Worm (Caenorhabditis elegans) whole organism, L2 larva: ENCODE data around the gene ZK673.2.
A peak's percentile ranks its signal among the peaks of the same experiment; 100 is the strongest.

ENCODE experiments used
- C34F6.9 ChIP-seq: fragments of 150-350 bp; optimal IDR thresholded peaks from 2 replicates; lab custom pipeline; 2014; ENCODE audit warnings: missing biosample characterization, missing genetic modification characterization
- R02D3.7 ChIP-seq: fragments of 150-350 bp; optimal IDR thresholded peaks from 2 replicates; lab custom pipeline; 2014; ENCODE audit warnings: missing biosample characterization, missing genetic modification characterization
- ZK546.5 ChIP-seq: sonication (generic microtip); optimal IDR thresholded peaks from 2 replicates; lab custom pipeline; 2017; ENCODE audit warnings: missing biosample characterization, missing genetic modification characterization
- alr-1 ChIP-seq: fragments of 150-350 bp; optimal IDR thresholded peaks from 2 replicates; lab custom pipeline; 2014; ENCODE audit warnings: missing biosample characterization, missing genetic modification characterization
- aly-2 ChIP-seq: fragments of 150-350 bp; optimal IDR thresholded peaks from 2 replicates; lab custom pipeline; 2014; ENCODE audit warnings: missing biosample characterization, missing genetic modification characterization
- ama-1 ChIP-seq: fragments of 150-350 bp; optimal IDR thresholded peaks from 2 replicates; lab custom pipeline; 2018; ENCODE audit warnings: inconsistent platforms
- blmp-1 ChIP-seq: sonication (generic microtip); optimal IDR thresholded peaks from 2 replicates; lab custom pipeline; 2017; ENCODE audit warnings: missing genetic modification characterization, mild to moderate bottlenecking, missing compliant biosample characterization, antibody characterized with exemption, moderate library complexity; ENCODE audit not compliant: insufficient read depth
- ceh-16 ChIP-seq: fragments of 150-350 bp; optimal IDR thresholded peaks from 2 replicates; lab custom pipeline; 2014; ENCODE audit warnings: missing biosample characterization, missing genetic modification characterization
- crh-2 ChIP-seq: sonication (generic microtip); optimal IDR thresholded peaks from 2 replicates; lab custom pipeline; 2017; ENCODE audit warnings: missing biosample characterization, missing genetic modification characterization
- egl-27 ChIP-seq: sonication (generic microtip); optimal IDR thresholded peaks from 3 replicates; lab custom pipeline; 2017; ENCODE audit warnings: missing biosample characterization, missing genetic modification reagents, missing genetic modification characterization
- elt-1 ChIP-seq: fragments of 150-350 bp; optimal IDR thresholded peaks from 2 replicates; lab custom pipeline; 2014; ENCODE audit warnings: missing biosample characterization, missing genetic modification characterization
- fos-1 ChIP-seq: fragments of 150-350 bp; optimal IDR thresholded peaks from 2 replicates; lab custom pipeline; 2014; ENCODE audit warnings: missing biosample characterization, missing genetic modification characterization
- gmeb-1 ChIP-seq: fragments of 150-350 bp; optimal IDR thresholded peaks from 2 replicates; lab custom pipeline; 2014; ENCODE audit warnings: missing biosample characterization, missing genetic modification characterization
- lin-11 ChIP-seq: fragments of 150-350 bp; sonication (generic microtip); optimal IDR thresholded peaks from 2 replicates; lab custom pipeline; 2014; ENCODE audit warnings: missing biosample characterization, missing genetic modification characterization, inconsistent platforms, mixed read lengths
- lin-13 ChIP-seq: fragments of 150-350 bp; optimal IDR thresholded peaks from 2 replicates; lab custom pipeline; 2014; ENCODE audit warnings: missing biosample characterization, missing genetic modification reagents, missing genetic modification characterization
- lin-39 ChIP-seq: fragments of 150-350 bp; optimal IDR thresholded peaks from 2 replicates; lab custom pipeline; 2014; ENCODE audit warnings: missing biosample characterization, missing genetic modification reagents, missing genetic modification characterization
- lsy-2 ChIP-seq, 2 experiments: fragments of 150-350 bp in 1 of 2; sonication (generic microtip) in 1 of 2; optimal IDR thresholded peaks; 2 replicates each; lab custom pipeline; 2014 to 2017; ENCODE audit warnings: missing biosample characterization in 2 of 2, missing genetic modification characterization in 2 of 2
- mab-5 ChIP-seq: fragments of 150-350 bp; optimal IDR thresholded peaks from 2 replicates; lab custom pipeline; 2014; ENCODE audit warnings: missing biosample characterization, missing genetic modification characterization
- mbf-1 ChIP-seq: sonication (generic microtip); optimal IDR thresholded peaks from 2 replicates; lab custom pipeline; 2017; ENCODE audit warnings: missing biosample characterization, missing genetic modification characterization
- mdl-1 ChIP-seq, 2 experiments: fragments of 150-350 bp in 1 of 2; sonication (generic microtip) in 1 of 2; optimal IDR thresholded peaks; 2 replicates each; lab custom pipeline; 2017; ENCODE audit warnings: missing biosample characterization in 2 of 2, missing genetic modification characterization in 2 of 2
- nhr-11 ChIP-seq: fragments of 150-350 bp; optimal IDR thresholded peaks from 2 replicates; lab custom pipeline; 2014; ENCODE audit warnings: missing biosample characterization, missing genetic modification characterization
- nhr-12 ChIP-seq: fragments of 150-350 bp; optimal IDR thresholded peaks from 2 replicates; lab custom pipeline; 2014; ENCODE audit warnings: missing biosample characterization, missing genetic modification characterization
- nhr-129 ChIP-seq: fragments of 150-350 bp; optimal IDR thresholded peaks from 2 replicates; lab custom pipeline; 2014; ENCODE audit warnings: missing biosample characterization, missing genetic modification characterization
- nhr-21 ChIP-seq: fragments of 150-350 bp; optimal IDR thresholded peaks from 2 replicates; lab custom pipeline; 2014; ENCODE audit warnings: missing biosample characterization, missing genetic modification characterization
- nhr-23 ChIP-seq: fragments of 150-350 bp; optimal IDR thresholded peaks from 2 replicates; lab custom pipeline; 2014; ENCODE audit warnings: missing biosample characterization, missing genetic modification reagents, missing genetic modification characterization
- nhr-237 ChIP-seq: fragments of 150-350 bp; optimal IDR thresholded peaks from 2 replicates; lab custom pipeline; 2014; ENCODE audit warnings: missing biosample characterization, missing genetic modification characterization
- nhr-25 ChIP-seq: fragments of 150-350 bp; sonication (generic microtip); optimal IDR thresholded peaks from 3 replicates; lab custom pipeline; 2014; ENCODE audit warnings: missing biosample characterization, missing genetic modification characterization
- sem-4 ChIP-seq: fragments of 150-350 bp; optimal IDR thresholded peaks from 2 replicates; lab custom pipeline; 2014; ENCODE audit warnings: missing biosample characterization, missing genetic modification reagents, missing genetic modification characterization
- skn-1 ChIP-seq: sonication (generic microtip); optimal IDR thresholded peaks from 2 replicates; lab custom pipeline; 2017; ENCODE audit warnings: missing biosample characterization, missing genetic modification characterization
- sma-9 ChIP-seq, 2 experiments: fragments of 150-350 bp in 1 of 2; sonication (generic microtip) in 1 of 2; optimal IDR thresholded peaks; 2 replicates each; lab custom pipeline; 2014 to 2016; ENCODE audit warnings: missing genetic modification characterization in 2 of 2, mild to moderate bottlenecking in 1 of 2, missing biosample characterization in 1 of 2, missing compliant biosample characterization in 1 of 2, missing genetic modification reagents in 1 of 2, moderate library complexity in 1 of 2
- snpc-4 ChIP-seq: fragments of 150-350 bp; optimal IDR thresholded peaks from 2 replicates; lab custom pipeline; 2014; ENCODE audit warnings: missing biosample characterization, missing genetic modification characterization
- unc-39 ChIP-seq: fragments of 150-350 bp; optimal IDR thresholded peaks from 2 replicates; lab custom pipeline; 2014; ENCODE audit warnings: missing biosample characterization, missing genetic modification characterization
- unc-62 ChIP-seq: fragments of 150-350 bp; optimal IDR thresholded peaks from 2 replicates; lab custom pipeline; 2014; ENCODE audit warnings: missing biosample characterization, missing genetic modification reagents, missing genetic modification characterization
- zag-1 ChIP-seq: fragments of 150-350 bp; optimal IDR thresholded peaks from 2 replicates; lab custom pipeline; 2014; ENCODE audit warnings: missing biosample characterization, missing genetic modification characterization
- ztf-1 ChIP-seq: fragments of 200-800 bp; sonication (Bioruptor generic); conservative IDR thresholded peaks from 2 replicates; pipeline ENCODE4 v1.3.6; 2022; ENCODE audit warnings: missing genetic modification characterization, missing compliant biosample characterization
- ztf-11 ChIP-seq: sonication (generic microtip); optimal IDR thresholded peaks from 2 replicates; lab custom pipeline; 2017; ENCODE audit warnings: missing biosample characterization, missing genetic modification characterization
- ztf-4 ChIP-seq: fragments of 150-350 bp; optimal IDR thresholded peaks from 2 replicates; lab custom pipeline; 2014; ENCODE audit warnings: missing biosample characterization, missing genetic modification characterization

ZK673.2 gene

DNA sequence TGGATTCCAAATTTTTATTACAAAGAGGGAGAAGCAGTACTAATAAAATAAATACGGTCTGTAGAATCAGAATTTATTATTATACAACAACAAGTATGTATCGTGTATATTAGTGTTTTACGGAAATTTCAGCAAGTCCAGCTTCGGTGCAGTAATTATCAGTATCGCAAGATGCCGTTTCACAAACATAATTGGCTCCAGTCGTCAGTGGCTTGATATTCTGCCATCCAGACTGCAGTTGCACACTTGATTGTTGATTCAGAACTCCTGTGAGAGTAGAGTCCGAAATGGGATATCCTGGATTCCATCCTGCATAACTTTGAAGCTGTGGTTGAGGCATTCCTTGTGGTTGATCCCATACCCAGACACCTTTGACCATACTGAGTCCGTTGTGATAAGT, 32.0 kb downstream of the ZK673.2 start:
- no peak for TF ChIP-seq mab-5 (tag; lab: Kevin White, UChicago)

DNA sequence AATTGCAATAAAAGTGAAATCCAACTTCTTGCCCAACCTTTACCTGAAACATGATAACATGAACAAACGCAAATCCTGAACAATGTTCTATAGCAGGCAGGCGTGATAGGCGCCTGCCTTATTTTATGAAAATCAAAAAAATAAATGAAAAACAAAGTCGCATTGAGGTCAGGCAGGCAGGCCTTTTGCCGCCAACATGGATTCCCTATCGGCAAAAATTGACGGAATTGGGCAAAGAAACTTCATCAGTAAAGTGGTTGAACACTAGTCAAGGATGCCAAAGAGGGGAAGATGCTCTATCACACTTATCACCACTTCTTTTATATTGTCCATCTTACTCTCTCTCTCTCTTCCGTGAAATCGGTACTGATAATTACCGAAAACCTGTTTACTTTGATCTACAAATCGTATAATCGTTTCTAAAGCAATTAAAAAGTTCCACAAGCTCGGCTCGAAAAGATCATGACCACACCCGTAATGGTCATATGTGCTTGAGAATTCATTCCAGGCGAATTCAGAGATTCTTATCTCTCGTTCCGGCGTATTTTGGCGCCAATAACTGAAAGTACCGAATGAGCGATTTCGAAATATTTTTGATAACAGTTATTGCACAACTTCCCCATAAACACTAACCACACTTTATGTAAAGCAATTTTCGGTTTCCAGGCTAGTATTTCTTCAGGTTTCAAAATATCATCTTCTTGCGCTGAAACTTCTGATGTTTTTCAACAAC, 33.9 kb downstream of the ZK673.2 start, which contains the start of the genes clec-60 and ZK666.11:
TSS of gene clec-60 (minus strand) at position 51 of the 733 bp plus-strand sequence.
TSS of gene ZK666.11 (plus strand) at position 699 of the 733 bp plus-strand sequence.
- TF ChIP-seq fos-1 (tag; lab: Kevin White, UChicago), result peak; percentile 28
- no peak for TF ChIP-seq gmeb-1 (tag; lab: Kevin White, UChicago)

DNA sequence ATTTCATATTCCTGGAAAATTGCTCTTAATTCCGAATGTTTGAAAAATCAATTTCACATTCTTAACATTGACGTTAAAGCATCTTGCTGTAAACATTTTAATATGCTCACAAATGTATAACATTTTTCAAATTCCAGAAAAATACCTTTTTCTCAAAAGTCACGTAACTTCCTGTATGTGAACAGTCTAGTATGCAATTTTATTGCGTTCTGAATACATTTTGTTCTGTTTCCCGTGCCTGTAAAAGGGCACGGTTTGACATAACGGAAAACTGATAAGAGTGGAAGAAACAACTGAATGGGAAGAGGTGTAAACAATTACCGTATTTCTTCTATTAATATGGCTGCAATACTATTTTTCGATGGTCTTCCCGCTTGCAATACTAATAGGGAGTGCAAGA, 34.8 kb downstream of the ZK673.2 start:
- no peak for TF ChIP-seq blmp-1 (tag; lab: Kevin White, UChicago)
- TF ChIP-seq fos-1 (tag; lab: Kevin White, UChicago), result peak; percentile 24

DNA sequence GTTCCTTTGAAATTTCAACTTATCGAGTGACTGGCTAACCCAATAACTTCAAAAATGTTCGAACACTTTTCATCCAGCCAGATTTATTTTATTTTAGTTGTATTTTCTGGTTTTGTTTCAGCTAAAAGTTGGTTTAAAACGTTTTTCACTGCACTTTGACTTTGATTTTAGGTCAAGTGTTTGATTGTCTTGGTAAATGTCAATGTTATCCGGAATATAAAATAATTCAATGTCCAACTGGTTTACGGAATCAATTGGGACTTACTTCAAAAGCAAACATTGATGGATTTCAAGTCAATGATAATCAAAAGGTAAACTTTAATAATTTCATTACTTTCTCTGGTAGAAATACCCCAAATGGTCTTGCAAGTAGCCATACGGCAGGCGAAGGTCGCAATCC, 35.8 kb downstream of the ZK673.2 start:
- TF ChIP-seq unc-39 (tag; lab: Kevin White, UChicago) (no peak), nhr-12 (tag; lab: Kevin White, UChicago) (no peak), mbf-1 (tag; lab: Kevin White, UChicago) (no peak), alr-1 (tag; lab: Kevin White, UChicago) (no peak), sma-9 (GFP tag; optimal IDR thresholded peaks at IDR 0.05; lab: Kevin White, UChicago) (no peak), sma-9 (tag; optimal IDR thresholded peaks at IDR 0.05; lab: Kevin White, UChicago) (no peak), nhr-21 (tag; lab: Kevin White, UChicago) (no peak), ZK546.5 (tag; lab: Kevin White, UChicago) (no peak), ceh-16 (tag; lab: Kevin White, UChicago) (no peak), egl-27 (tag; lab: Kevin White, UChicago) (no peak), ama-1 (no peak), lin-13 (GFP tag; lab: Kevin White, UChicago) (no peak), elt-1 (no peak), ztf-1 (GFP tag; lab: Robert Waterston, UW) (no peak), nhr-129 (tag; lab: Kevin White, UChicago) (no peak), mdl-1 (tag; optimal IDR thresholded peaks at IDR 0.05; lab: Kevin White, UChicago) (no peak), ztf-4 (no peak), gmeb-1 (tag; lab: Kevin White, UChicago) (no peak), R02D3.7 (tag; lab: Kevin White, UChicago) (no peak), lsy-2 (tag; optimal IDR thresholded peaks at IDR 0.05; lab: Kevin White, UChicago) (no peak)

DNA sequence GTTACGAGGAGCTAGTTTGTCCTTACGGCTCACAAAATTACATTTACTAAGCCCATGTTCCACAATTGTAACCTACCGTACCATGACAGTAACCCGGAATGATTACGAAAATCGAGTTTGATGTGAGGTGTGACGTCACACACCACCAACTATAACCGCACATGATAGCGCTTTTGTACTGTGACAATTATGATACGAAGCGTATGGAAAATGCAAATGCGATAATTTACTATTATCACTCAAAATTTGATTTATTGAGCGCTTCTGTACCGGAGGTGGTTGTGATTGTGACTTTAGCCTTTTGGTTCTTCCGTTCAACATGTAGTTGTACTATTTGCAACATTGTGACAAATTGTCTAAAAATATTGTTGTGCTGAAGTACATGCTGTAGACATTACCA, 37.6 kb downstream of the ZK673.2 start:
- peak; percentile 55 for TF ChIP-seq fos-1 (tag; lab: Kevin White, UChicago)
- no peak for TF ChIP-seq nhr-12 (tag; lab: Kevin White, UChicago)
- no peak for TF ChIP-seq nhr-23 (tag; lab: Kevin White, UChicago)
- no peak for TF ChIP-seq lin-11
- TF ChIP-seq, all 48 proteins: peak for 1

DNA sequence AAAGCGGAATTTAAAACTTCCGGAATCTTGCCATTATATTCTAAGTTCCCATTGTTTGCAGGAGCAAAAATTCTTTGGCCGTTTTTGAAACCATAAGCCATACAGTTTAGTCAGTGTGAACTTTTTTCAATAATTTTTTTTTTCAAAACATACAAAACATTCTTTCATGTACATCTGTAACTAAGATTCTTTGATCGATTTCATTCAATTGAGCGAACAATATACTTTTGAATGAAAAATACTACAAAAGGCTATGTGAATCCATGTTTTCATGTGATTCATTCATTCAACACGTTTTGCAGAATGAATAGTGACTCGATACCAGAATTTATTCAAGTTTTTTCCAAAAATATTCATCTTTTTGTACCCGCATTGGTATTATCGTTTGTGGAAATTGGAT, 38.7 kb downstream of the ZK673.2 start, which contains the start of gene ZK666.15:
TSS of gene ZK666.15 (plus strand) at position 301 of the 400 bp plus-strand sequence.
- TF ChIP-seq ztf-11 (tag; lab: Kevin White, UChicago) (no peak), lin-39 (tag; lab: Kevin White, UChicago) (no peak), R02D3.7 (tag; lab: Kevin White, UChicago) (no peak), lsy-2 (tag; optimal IDR thresholded peaks at IDR 0.05; lab: Kevin White, UChicago) (no peak), C34F6.9 (tag; lab: Kevin White, UChicago) (no peak)
- TF ChIP-seq, all 48 proteins: peak for 0

DNA sequence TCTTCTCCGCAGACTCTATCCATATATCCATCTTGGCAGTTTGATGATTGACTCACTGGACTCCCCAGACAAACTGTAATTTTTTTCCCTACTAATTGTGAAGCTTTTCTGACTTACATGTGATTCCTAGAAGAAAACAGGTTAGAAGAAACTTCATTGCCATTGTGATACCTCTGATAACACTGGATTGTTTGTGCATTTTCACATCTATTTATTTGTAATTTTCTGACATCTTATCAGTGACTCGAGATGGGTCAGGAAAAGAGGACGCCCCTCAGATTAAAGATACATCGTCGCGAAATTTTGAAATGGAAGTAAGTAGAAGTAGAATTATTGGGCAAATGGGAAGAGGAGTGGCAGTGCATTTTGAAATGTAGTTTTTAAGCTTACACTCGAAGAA, 42.3 kb downstream of the ZK673.2 start, which contains the start of gene clec-61:
TSS of gene clec-61 (minus strand) at position 209 of the 400 bp plus-strand sequence.
- no peak for TF ChIP-seq nhr-25 (tag; lab: Kevin White, UChicago)
- TF ChIP-seq ceh-16 (tag; lab: Kevin White, UChicago), result no peak
- TF ChIP-seq nhr-11 (tag; lab: Kevin White, UChicago), result no peak
- no peak for TF ChIP-seq unc-62
- TF ChIP-seq fos-1 (tag; lab: Kevin White, UChicago), result no peak
- no peak for TF ChIP-seq aly-2
- no peak for TF ChIP-seq mbf-1 (tag; lab: Kevin White, UChicago)
- TF ChIP-seq nhr-21 (tag; lab: Kevin White, UChicago), result no peak
- no peak for TF ChIP-seq sem-4 (tag; lab: Kevin White, UChicago)
- TF ChIP-seq zag-1 (tag; lab: Kevin White, UChicago), result no peak
- TF ChIP-seq nhr-237 (tag; lab: Kevin White, UChicago), result no peak
- no peak for TF ChIP-seq nhr-12 (tag; lab: Kevin White, UChicago)
- TF ChIP-seq mab-5 (tag; lab: Kevin White, UChicago), result no peak
- TF ChIP-seq blmp-1 (tag; lab: Kevin White, UChicago), result no peak
- no peak for TF ChIP-seq lin-39 (tag; lab: Kevin White, UChicago)
- TF ChIP-seq alr-1 (tag; lab: Kevin White, UChicago), result no peak
- no peak for TF ChIP-seq lsy-2 (tag; optimal IDR thresholded peaks at IDR 0.05; lab: Kevin White, UChicago)
- TF ChIP-seq crh-2 (tag; lab: Kevin White, UChicago), result no peak
- no peak for TF ChIP-seq snpc-4
- no peak for TF ChIP-seq skn-1 (tag; lab: Kevin White, UChicago)
